Worm (Caenorhabditis elegans) whole organism, L4/young adult: ENCODE data around the gene isp-1.

Source experiments
- W03F9.2 ChIP-seq: fragments of 150-350 bp; optimal IDR thresholded peaks from 2 replicates; lab custom pipeline; 2014; ENCODE audit warnings: missing biosample characterization, missing genetic modification characterization
- dao-5 ChIP-seq: sonication (generic microtip); optimal IDR thresholded peaks from 2 replicates; lab custom pipeline; 2016; ENCODE audit warnings: missing genotype, missing genetic modification characterization, moderate library complexity, missing compliant biosample characterization
- him-1 ChIP-seq: sonication (generic microtip); optimal IDR thresholded peaks from 2 replicates; lab custom pipeline; 2016; ENCODE audit warnings: missing genotype, missing genetic modification reagents, missing genetic modification characterization, missing compliant biosample characterization

isp-1 gene

ce11 chrIV:8099601-8100000 is 36.3 kb downstream of the isp-1 start, which contains the start of gene Y42H9AR.2:
Gene Y42H9AR.2 (plus strand): TSS chrIV:8099901.
- TF ChIP-seq dao-5 (tag; lab: Kevin White, UChicago) (no peak), him-1 (tag; lab: Kevin White, UChicago) (no peak), W03F9.2 (tag; lab: Kevin White, UChicago) (no peak)

ce11 chrIV:8096375-8096774 is 39.5 kb downstream of the isp-1 start:
- TF ChIP-seq W03F9.2 (tag; lab: Kevin White, UChicago) (no peak), him-1 (tag; lab: Kevin White, UChicago) (no peak), dao-5 (tag; lab: Kevin White, UChicago) (no peak)

ce11 chrIV:8091539-8091938 is 44.3 kb downstream of the isp-1 start:
- TF ChIP-seq W03F9.2 (tag; lab: Kevin White, UChicago) (no peak), dao-5 (tag; lab: Kevin White, UChicago) (no peak), him-1 (tag; lab: Kevin White, UChicago) (no peak)

- no peak for TF ChIP-seq dao-5 (tag; lab: Kevin White, UChicago)
These were observed 49.3 kb downstream of the isp-1 start, which contains the start of gene nsy-7 for ce11 chrIV:8086552-8086951. Gene nsy-7 (minus strand): TSS chrIV:8086652.
